Worm (Caenorhabditis elegans) whole organism, mixed stage, embryonic: Measurements from ENCODE around the gene bath-30.

ENCODE experiments used
- bed-3 ChIP-seq: fragments of 200-800 bp; sonication (Bioruptor generic); optimal IDR thresholded peaks from 3 replicates; lab custom pipeline; 2018; ENCODE audit warnings: mild to moderate bottlenecking, missing genetic modification characterization, moderate library complexity, missing compliant biosample characterization
- ces-1 ChIP-seq: fragments of 150-350 bp; optimal IDR thresholded peaks from 2 replicates; lab custom pipeline; 2014; ENCODE audit warnings: missing biosample characterization, missing genetic modification reagents, missing genetic modification characterization
- drap-1 ChIP-seq: fragments of 200-800 bp; sonication (Bioruptor generic); optimal IDR thresholded peaks from 3 replicates; lab custom pipeline; 2018; ENCODE audit warnings: mild to moderate bottlenecking, missing genetic modification characterization, missing compliant biosample characterization
- elt-1 ChIP-seq: sonication (generic microtip); optimal IDR thresholded peaks from 2 replicates; lab custom pipeline; 2017; ENCODE audit warnings: missing genetic modification characterization, mild to moderate bottlenecking, missing compliant biosample characterization, antibody characterized with exemption, moderate library complexity, borderline replicate concordance; ENCODE audit not compliant: insufficient read depth
- elt-3 ChIP-seq: fragments of 150-350 bp; optimal IDR thresholded peaks from 2 replicates; lab custom pipeline; 2014; ENCODE audit warnings: missing biosample characterization, missing genetic modification characterization
- ham-2 ChIP-seq: fragments of 200-800 bp; sonication (Bioruptor generic); optimal IDR thresholded peaks from 2 replicates; lab custom pipeline; 2018; ENCODE audit warnings: mild to moderate bottlenecking, missing genetic modification characterization, missing compliant biosample characterization
- hlh-1 ChIP-seq: fragments of 150-350 bp; optimal IDR thresholded peaks from 2 replicates; lab custom pipeline; 2014; ENCODE audit warnings: missing biosample characterization, missing genetic modification reagents, missing genetic modification characterization
- lin-13 ChIP-seq: fragments of 150-350 bp; optimal IDR thresholded peaks from 2 replicates; lab custom pipeline; 2014; ENCODE audit warnings: missing biosample characterization, missing genetic modification characterization
- nhr-12 ChIP-seq: fragments of 150-350 bp; optimal IDR thresholded peaks from 2 replicates; lab custom pipeline; 2014; ENCODE audit warnings: missing biosample characterization, missing genetic modification characterization
- snpc-4 ChIP-seq: fragments of 150-350 bp; optimal IDR thresholded peaks from 2 replicates; lab custom pipeline; 2014; ENCODE audit warnings: missing biosample characterization, missing genetic modification characterization
- unc-120 ChIP-seq: sonication (generic microtip); optimal IDR thresholded peaks from 2 replicates; lab custom pipeline; 2017; ENCODE audit warnings: missing genetic modification characterization, missing compliant biosample characterization; ENCODE audit not compliant: poor library complexity, severe bottlenecking
- unc-39 ChIP-seq: fragments of 150-350 bp; optimal IDR thresholded peaks from 2 replicates; lab custom pipeline; 2014; ENCODE audit warnings: missing biosample characterization, missing genetic modification characterization
- unc-62 ChIP-seq: fragments of 150-350 bp; optimal IDR thresholded peaks from 2 replicates; lab custom pipeline; 2014; ENCODE audit warnings: missing biosample characterization, missing genetic modification reagents, missing genetic modification characterization
- zip-8 ChIP-seq: fragments of 150-350 bp; optimal IDR thresholded peaks from 2 replicates; lab custom pipeline; 2014; ENCODE audit warnings: missing biosample characterization, missing genetic modification characterization

bath-30 gene

ce11 chrII:3297914-3298313 lies 48.3 kb downstream of the bath-30 start, which contains the start of gene btb-18:
btb-18 (plus strand) TSS chrII:3298214.
- TF ChIP-seq drap-1 (GFP tag; lab: Kevin White, UChicago) (no peak), ham-2 (GFP tag; lab: Kevin White, UChicago) (no peak), nhr-12 (no peak), unc-39 (tag; lab: Kevin White, UChicago) (no peak), snpc-4 (tag; lab: Kevin White, UChicago) (no peak), lin-13 (tag; lab: Kevin White, UChicago) (no peak), unc-120 (no peak), bed-3 (no peak), ces-1 (GFP tag; lab: Kevin White, UChicago) (no peak), zip-8 (tag; lab: Kevin White, UChicago) (no peak), elt-3 (tag; lab: Kevin White, UChicago) (no peak), unc-62 (no peak), hlh-1 (tag; lab: Kevin White, UChicago) (no peak), elt-1 (tag; lab: Kevin White, UChicago) (no peak)

ce11 chrII:3296644-3297043 lies 49.5 kb downstream of the bath-30 start, which contains the start of gene btb-16:
btb-16 (plus strand) TSS chrII:3296883.
- no peak for TF ChIP-seq unc-39 (tag; lab: Kevin White, UChicago)
